Fruit fly (Drosophila melanogaster): ENCODE measurements around the gene CG5412.

The CG5412 gene

dm6 chr3R:20557415-20558105 lies 19.3 kb upstream of the CG5412 start, which contains the start of the genes DPCoAC and CG5180 (continued):
- no peak for TF ChIP-seq salm (tag; optimal IDR thresholded peaks at IDR 0.05)
- no peak for TF ChIP-seq Nf-YA (GFP tag; IDR thresholded peaks at IDR 0.05)
- peak; percentile 10; the same call in 1 of the 3 replicates for TF ChIP-seq B-H1 (GFP tag; IDR thresholded peaks at IDR 0.05)
- peak; percentile 71 for TF ChIP-seq Sry-δ (GFP tag; optimal IDR thresholded peaks at IDR 0.05)
- TF ChIP-seq CG9797 (GFP tag; optimal IDR thresholded peaks at IDR 0.05) = peak; percentile 45
- TF ChIP-seq CG4730 (GFP tag; IDR thresholded peaks at IDR 0.05) = peak; percentile 56; the same call in 1 of the 2 replicates
- peak; percentile 81 for TF ChIP-seq Xbp1 (GFP tag; optimal IDR thresholded peaks at IDR 0.05)
- peak; percentile 60 for TF ChIP-seq Six4 (GFP tag; optimal IDR thresholded peaks at IDR 0.05)
- TF ChIP-seq CG43689 (GFP tag; IDR thresholded peaks at IDR 0.05) = 0 out of 2 replicates have a peak, but pooled peaks have one; percentile 33
- peak; percentile 5 for TF ChIP-seq CG17802 (tag; optimal IDR thresholded peaks at IDR 0.05)
- TF ChIP-seq CG4360 (GFP tag; IDR thresholded peaks at IDR 0.05) = peak; percentile 64
- TF ChIP-seq CG15011 (GFP tag; optimal IDR thresholded peaks at IDR 0.05) = no peak
- TF ChIP-seq CG11723 (GFP tag; optimal IDR thresholded peaks at IDR 0.05) = peak; percentile 53
- peak; percentile 25 for TF ChIP-seq tx (GFP tag; optimal IDR thresholded peaks at IDR 0.05)
- no peak for TF ChIP-seq CG2202 (tag; optimal IDR thresholded peaks at IDR 0.05)
- peak; percentile 8 for TF ChIP-seq HLHmδ (GFP tag; optimal IDR thresholded peaks at IDR 0.05)
- TF ChIP-seq grn (GFP tag; optimal IDR thresholded peaks at IDR 0.05) = no peak
- peak; percentile 82 for TF ChIP-seq Opbp (GFP tag; IDR thresholded peaks at IDR 0.05; ENCODE audit: partially characterized antibody)
- TF ChIP-seq CG4617 (GFP tag; optimal IDR thresholded peaks at IDR 0.05; ENCODE audit: borderline replicate concordance) = peak; percentile 58
- TF ChIP-seq Elba2 (GFP tag; optimal IDR thresholded peaks at IDR 0.05) = peak; percentile 37
- peak; percentile 17 for TF ChIP-seq CG8089 (GFP tag; optimal IDR thresholded peaks at IDR 0.05)
- peak; percentile 5 for TF ChIP-seq kay (GFP tag; optimal IDR thresholded peaks at IDR 0.05)
- TF ChIP-seq sna (GFP tag; IDR thresholded peaks at IDR 0.05; ENCODE audit: partially characterized antibody) = no peak
- peak; percentile 61 for TF ChIP-seq CG13424 (tag; optimal IDR thresholded peaks at IDR 0.05)
- no peak for TF ChIP-seq CG4328 (GFP tag; optimal IDR thresholded peaks at IDR 0.05)
- peak; percentile 30 for TF ChIP-seq onecut (GFP tag; IDR thresholded peaks at IDR 0.05)
- peak; percentile 51 for TF ChIP-seq HHEX (GFP tag; optimal IDR thresholded peaks at IDR 0.05)
- peak; percentile 73 for TF ChIP-seq CG30403 (GFP tag; optimal IDR thresholded peaks at IDR 0.05)
- peak; percentile 53; the same call in 1 of the 3 replicates for TF ChIP-seq so (GFP tag; IDR thresholded peaks at IDR 0.05)
- TF ChIP-seq CG9817 (tag; optimal IDR thresholded peaks at IDR 0.05) = peak; percentile 56
- peak; percentile 74 for TF ChIP-seq chn (GFP tag; optimal IDR thresholded peaks at IDR 0.05)
- TF ChIP-seq zen (tag; optimal IDR thresholded peaks at IDR 0.05) = peak; percentile 65
- TF ChIP-seq chif (GFP tag; optimal IDR thresholded peaks at IDR 0.05) = peak; percentile 30 to 64
- peak; percentile 14 for TF ChIP-seq Mes4 (GFP tag; optimal IDR thresholded peaks at IDR 0.05)
- peak; percentile 68 for TF ChIP-seq lab (GFP tag; optimal IDR thresholded peaks at IDR 0.05)
- peak; percentile 78 for TF ChIP-seq sens (GFP tag)
- TF ChIP-seq CG16779 (GFP tag; IDR thresholded peaks at IDR 0.05) = peak; percentile 79
- TF ChIP-seq CG9876 (GFP tag; optimal IDR thresholded peaks at IDR 0.05) = peak; percentile 85
- TF ChIP-seq CG6254 (GFP tag; optimal IDR thresholded peaks at IDR 0.05) = peak; percentile 12
- peak; percentile 49; the same call in 1 of the 2 replicates for TF ChIP-seq CG10321 (GFP tag; IDR thresholded peaks at IDR 0.05)
- TF ChIP-seq CG5180 (GFP tag; optimal IDR thresholded peaks at IDR 0.05) = peak; percentile 51
- peak; percentile 43 for TF ChIP-seq CG2712 (tag; optimal IDR thresholded peaks at IDR 0.05)
- peak; percentile 63 for TF ChIP-seq CG10654 (GFP tag; optimal IDR thresholded peaks at IDR 0.05)
- TF ChIP-seq Awh (GFP tag; IDR thresholded peaks at IDR 0.05) = peak; percentile 69
- TF ChIP-seq Trl (optimal IDR thresholded peaks at IDR 0.05) = no peak
- TF ChIP-seq Trl (GFP tag; optimal IDR thresholded peaks at IDR 0.05) = peak; percentile 38
- peak; percentile 78 for TF ChIP-seq amos (GFP tag; IDR thresholded peaks at IDR 0.05; ENCODE audit: partially characterized antibody)
- peak; percentile 64 for TF ChIP-seq pum (GFP tag; optimal IDR thresholded peaks at IDR 0.05)
- TF ChIP-seq az2 (GFP tag; optimal IDR thresholded peaks at IDR 0.05) = peak; percentile 41
- no peak for TF ChIP-seq CG7271 (tag; optimal IDR thresholded peaks at IDR 0.05)

Measured in whole organism, embryonic.